Worm (Caenorhabditis elegans) whole organism, young adult: Measurements from ENCODE around the gene srx-113.

Experiments
- B0035.1 ChIP-seq: sonication (generic microtip); optimal IDR thresholded peaks from 2 replicates; lab custom pipeline; 2016; ENCODE audit warnings: missing genetic modification characterization, mild to moderate bottlenecking, missing compliant biosample characterization, missing genotype, missing genetic modification reagents
- B0261.1 ChIP-seq: sonication (generic microtip); optimal IDR thresholded peaks from 2 replicates; lab custom pipeline; 2016; ENCODE audit warnings: mild to moderate bottlenecking, missing genetic modification characterization, moderate library complexity, missing compliant biosample characterization
- F33H1.4 ChIP-seq: fragments of 200-800 bp; sonication (Bioruptor generic); IDR thresholded peaks from 2 replicates; pipeline ENCODE4 v1.3.6; 2022; ENCODE audit warnings: missing genetic modification reagents, missing genetic modification characterization, missing compliant biosample characterization
- F37B4.10 ChIP-seq: fragments of 200-800 bp; sonication (Bioruptor generic); IDR thresholded peaks from 2 replicates; pipeline ENCODE4 v1.3.6; 2022; ENCODE audit warnings: missing genetic modification characterization, missing compliant biosample characterization
- K11D2.4 ChIP-seq: fragments of 200-800 bp; sonication (Bioruptor generic); IDR thresholded peaks from 2 replicates; pipeline ENCODE4 v1.3.6; 2022; ENCODE audit warnings: missing genetic modification reagents, missing genetic modification characterization, missing compliant biosample characterization
- T07F8.4 ChIP-seq: sonication (generic microtip); optimal IDR thresholded peaks from 2 replicates; lab custom pipeline; 2016; ENCODE audit warnings: mild to moderate bottlenecking, missing genetic modification characterization, moderate library complexity, missing compliant biosample characterization
- Y53F4B.3 ChIP-seq: fragments of 200-800 bp; sonication (Bioruptor generic); IDR thresholded peaks from 2 replicates; pipeline ENCODE4 v1.3.6; 2022; ENCODE audit warnings: missing genetic modification reagents, missing genetic modification characterization, missing compliant biosample characterization
- Y67H2A.10 ChIP-seq: fragments of 200-800 bp; sonication (Bioruptor generic); conservative IDR thresholded peaks from 2 replicates; pipeline ENCODE4 v1.3.6; 2022; ENCODE audit warnings: missing genetic modification reagents, missing genetic modification characterization, missing compliant biosample characterization
- Y79H2A.3 ChIP-seq: fragments of 200-800 bp; sonication (Bioruptor generic); conservative IDR thresholded peaks from 2 replicates; pipeline ENCODE4 v1.3.6; 2022; ENCODE audit warnings: missing genetic modification reagents, missing genetic modification characterization, missing compliant biosample characterization
- Y95B8A.8 ChIP-seq: fragments of 200-800 bp; sonication (Bioruptor generic); IDR thresholded peaks from 2 replicates; pipeline ENCODE4 v1.3.6; 2022; ENCODE audit warnings: missing genetic modification reagents, missing genetic modification characterization, missing compliant biosample characterization
- ZK185.1 ChIP-seq: sonication (generic microtip); optimal IDR thresholded peaks from 2 replicates; lab custom pipeline; 2016; ENCODE audit warnings: mild to moderate bottlenecking, missing genetic modification characterization, missing compliant biosample characterization; ENCODE audit not compliant: poor library complexity, severe bottlenecking
- akir-1 ChIP-seq: fragments of 200-800 bp; sonication (Bioruptor generic); optimal IDR thresholded peaks from 2 replicates; lab custom pipeline; 2018; ENCODE audit warnings: mild to moderate bottlenecking, missing genetic modification characterization, moderate library complexity, missing compliant biosample characterization
- ama-1 ChIP-seq, 3 experiments: fragments of 150-350 bp in 1 of 3; sonication (generic microtip) in 2 of 3; optimal IDR thresholded peaks; 2 replicates each; lab custom pipeline; 2014 to 2018; ENCODE audit warnings: missing biosample characterization in 2 of 3, missing genetic modification characterization in 2 of 3, missing genetic modification reagents in 2 of 3
- attf-3 ChIP-seq: fragments of 200-800 bp; sonication (Bioruptor generic); conservative IDR thresholded peaks from 2 replicates; pipeline ENCODE4 v1.3.6; 2022; ENCODE audit warnings: missing genetic modification reagents, missing genetic modification characterization, missing compliant biosample characterization
- bed-1 ChIP-seq: fragments of 200-800 bp; sonication (Bioruptor generic); IDR thresholded peaks from 2 replicates; pipeline ENCODE4 v1.3.6; 2022; ENCODE audit warnings: missing genetic modification reagents, missing genetic modification characterization, missing compliant biosample characterization
- cebp-1 ChIP-seq, 2 experiments: fragments of 200-800 bp in 1 of 2; sonication (Bioruptor generic) in 1 of 2; sonication (generic microtip) in 1 of 2; IDR thresholded peaks in 1 of 2; optimal IDR thresholded peaks in 1 of 2; 2 replicates each; pipeline versions ENCODE4 v1.3.6 to Lab custom; 2017 to 2022; ENCODE audit warnings: missing compliant biosample characterization in 2 of 2, missing genetic modification characterization in 2 of 2, mild to moderate bottlenecking in 1 of 2, missing genetic modification reagents in 1 of 2, moderate library complexity in 1 of 2
- ceh-100 ChIP-seq: fragments of 200-800 bp; sonication (Bioruptor generic); IDR thresholded peaks from 2 replicates; pipeline ENCODE4 v1.3.6; 2022; ENCODE audit warnings: missing genetic modification reagents, missing genetic modification characterization, missing compliant biosample characterization
- die-1 ChIP-seq: sonication (generic microtip); optimal IDR thresholded peaks from 2 replicates; lab custom pipeline; 2016; ENCODE audit warnings: missing genotype, mild to moderate bottlenecking, missing genetic modification characterization, missing compliant biosample characterization
- dpl-1 ChIP-seq: fragments of 150-350 bp; optimal IDR thresholded peaks from 2 replicates; lab custom pipeline; 2014; ENCODE audit warnings: missing biosample characterization, missing genetic modification reagents, missing genetic modification characterization
- efl-1 ChIP-seq: fragments of 150-350 bp; optimal IDR thresholded peaks from 2 replicates; lab custom pipeline; 2014; ENCODE audit warnings: missing biosample characterization, missing genetic modification reagents, missing genetic modification characterization
- egl-18 ChIP-seq: fragments of 200-800 bp; sonication (Bioruptor generic); IDR thresholded peaks from 2 replicates; pipeline ENCODE4 v1.3.6; 2022; ENCODE audit warnings: missing genetic modification reagents, missing genetic modification characterization, missing compliant biosample characterization
- egrh-3 ChIP-seq: fragments of 200-800 bp; sonication (Bioruptor generic); IDR thresholded peaks from 2 replicates; pipeline ENCODE4 v1.3.6; 2022; ENCODE audit warnings: missing genetic modification reagents, missing genetic modification characterization, missing compliant biosample characterization
- ets-4 ChIP-seq: fragments of 200-800 bp; sonication (Bioruptor generic); optimal IDR thresholded peaks from 2 replicates; lab custom pipeline; 2018; ENCODE audit warnings: mild to moderate bottlenecking, missing genetic modification characterization, missing compliant biosample characterization
- fkh-3 ChIP-seq: sonication (generic microtip); optimal IDR thresholded peaks from 2 replicates; lab custom pipeline; 2016; ENCODE audit warnings: mild to moderate bottlenecking, missing genetic modification characterization, missing compliant biosample characterization
- gei-17 ChIP-seq: fragments of 200-800 bp; sonication (Bioruptor generic); optimal IDR thresholded peaks from 2 replicates; lab custom pipeline; 2018; ENCODE audit warnings: mild to moderate bottlenecking, missing genetic modification characterization, missing compliant biosample characterization
- him-1 ChIP-seq: sonication (generic microtip); optimal IDR thresholded peaks from 2 replicates; lab custom pipeline; 2016; ENCODE audit warnings: missing genotype, missing genetic modification reagents, missing genetic modification characterization, missing compliant biosample characterization
- hmg-1.2 ChIP-seq: fragments of 200-800 bp; sonication (Bioruptor generic); IDR thresholded peaks from 2 replicates; pipeline ENCODE4 v1.3.6; 2022; ENCODE audit warnings: missing genetic modification reagents, missing genetic modification characterization, missing compliant biosample characterization
- let-526 ChIP-seq: fragments of 200-800 bp; sonication (Bioruptor generic); IDR thresholded peaks from 2 replicates; pipeline ENCODE4 v1.3.6; 2022; ENCODE audit warnings: missing genetic modification reagents, missing genetic modification characterization, missing compliant biosample characterization
- let-607 ChIP-seq, 2 experiments: fragments of 200-800 bp in 1 of 2; sonication (Bioruptor generic) in 1 of 2; sonication (generic microtip) in 1 of 2; optimal IDR thresholded peaks; 2 replicates each; lab custom pipeline; 2016 to 2018; ENCODE audit warnings: mild to moderate bottlenecking in 2 of 2, missing compliant biosample characterization in 2 of 2, missing genetic modification characterization in 2 of 2, moderate library complexity in 2 of 2, missing genotype in 1 of 2
- lin-54 ChIP-seq: fragments of 200-800 bp; sonication (Bioruptor generic); optimal IDR thresholded peaks from 2 replicates; lab custom pipeline; 2018; ENCODE audit warnings: mild to moderate bottlenecking, missing genetic modification characterization, missing compliant biosample characterization
- lir-1 ChIP-seq: fragments of 200-800 bp; sonication (Bioruptor generic); conservative IDR thresholded peaks from 2 replicates; pipeline ENCODE4 v1.3.6; 2022; ENCODE audit warnings: missing genetic modification reagents, missing genetic modification characterization, missing compliant biosample characterization
- lsl-1 ChIP-seq: fragments of 200-800 bp; sonication (Bioruptor generic); optimal IDR thresholded peaks from 2 replicates; lab custom pipeline; 2018; ENCODE audit warnings: mild to moderate bottlenecking, missing genetic modification characterization, moderate library complexity, missing compliant biosample characterization
- madf-3 ChIP-seq: fragments of 200-800 bp; sonication (Bioruptor generic); IDR thresholded peaks from 2 replicates; pipeline ENCODE4 v1.3.6; 2022; ENCODE audit warnings: missing genetic modification reagents, missing genetic modification characterization, missing compliant biosample characterization
- nfya-2 ChIP-seq: fragments of 200-800 bp; sonication (Bioruptor generic); IDR thresholded peaks from 2 replicates; pipeline ENCODE4 v1.3.6; 2022; ENCODE audit warnings: missing genetic modification reagents, missing genetic modification characterization, missing compliant biosample characterization
- nfyb-1 ChIP-seq: fragments of 200-800 bp; sonication (Bioruptor generic); IDR thresholded peaks from 2 replicates; pipeline ENCODE4 v1.3.6; 2022; ENCODE audit warnings: missing genetic modification reagents, missing genetic modification characterization, missing compliant biosample characterization
- nhr-27 ChIP-seq: fragments of 200-800 bp; sonication (Bioruptor generic); optimal IDR thresholded peaks from 2 replicates; lab custom pipeline; 2018; ENCODE audit warnings: mild to moderate bottlenecking, missing genetic modification characterization, moderate library complexity, missing compliant biosample characterization
- nhr-90 ChIP-seq: sonication (generic microtip); optimal IDR thresholded peaks from 2 replicates; lab custom pipeline; 2016; ENCODE audit warnings: missing genotype, mild to moderate bottlenecking, missing genetic modification characterization, missing compliant biosample characterization
- rcor-1 ChIP-seq: fragments of 200-800 bp; sonication (Bioruptor generic); IDR thresholded peaks from 2 replicates; pipeline ENCODE4 v1.3.6; 2022; ENCODE audit warnings: missing genetic modification reagents, missing genetic modification characterization, missing compliant biosample characterization
- repo-1 ChIP-seq: sonication (generic microtip); optimal IDR thresholded peaks from 2 replicates; lab custom pipeline; 2017; ENCODE audit warnings: mild to moderate bottlenecking, missing genetic modification characterization, missing compliant biosample characterization
- rpc-1 ChIP-seq, 2 experiments: fragments of 150-350 bp in 1 of 2; sonication (generic microtip) in 1 of 2; optimal IDR thresholded peaks; 2 replicates each; lab custom pipeline; 2014 to 2018; ENCODE audit warnings: missing biosample characterization in 1 of 2, missing genetic modification characterization in 1 of 2, missing genetic modification reagents in 1 of 2, missing genotype in 1 of 2
- sea-2 ChIP-seq: fragments of 200-800 bp; sonication (Bioruptor generic); IDR thresholded peaks from 2 replicates; pipeline ENCODE4 v1.3.6; 2022; ENCODE audit warnings: missing genetic modification characterization, missing compliant biosample characterization
- snpc-4 ChIP-seq, 5 experiments: fragments of 150-350 bp in 1 of 5; sonication (generic microtip) in 4 of 5; optimal IDR thresholded peaks; 2 replicates each; lab custom pipeline; 2014 to 2018; ENCODE audit warnings: missing genetic modification characterization in 5 of 5, missing biosample characterization in 3 of 5, antibody characterized with exemption in 2 of 5, mild to moderate bottlenecking in 2 of 5, missing compliant biosample characterization in 2 of 5, missing genotype in 2 of 5, moderate library complexity in 2 of 5, missing genetic modification reagents in 1 of 5
- tbx-9 ChIP-seq: sonication (generic microtip); optimal IDR thresholded peaks from 2 replicates; lab custom pipeline; 2016; ENCODE audit warnings: borderline replicate concordance, missing genetic modification characterization, inconsistent platforms, missing compliant biosample characterization
- xnd-1 ChIP-seq: sonication (generic microtip); optimal IDR thresholded peaks from 2 replicates; lab custom pipeline; 2016; ENCODE audit warnings: missing genotype, missing genetic modification reagents, missing genetic modification characterization, missing compliant biosample characterization
- zim-3 ChIP-seq: sonication (generic microtip); optimal IDR thresholded peaks from 2 replicates; lab custom pipeline; 2017; ENCODE audit warnings: mild to moderate bottlenecking, missing genetic modification characterization, moderate library complexity, missing compliant biosample characterization
- ztf-25 ChIP-seq: fragments of 200-800 bp; sonication (Bioruptor generic); IDR thresholded peaks from 2 replicates; pipeline ENCODE4 v1.3.6; 2022; ENCODE audit warnings: missing genetic modification reagents, missing genetic modification characterization, missing compliant biosample characterization

Gene srx-113

DNA sequence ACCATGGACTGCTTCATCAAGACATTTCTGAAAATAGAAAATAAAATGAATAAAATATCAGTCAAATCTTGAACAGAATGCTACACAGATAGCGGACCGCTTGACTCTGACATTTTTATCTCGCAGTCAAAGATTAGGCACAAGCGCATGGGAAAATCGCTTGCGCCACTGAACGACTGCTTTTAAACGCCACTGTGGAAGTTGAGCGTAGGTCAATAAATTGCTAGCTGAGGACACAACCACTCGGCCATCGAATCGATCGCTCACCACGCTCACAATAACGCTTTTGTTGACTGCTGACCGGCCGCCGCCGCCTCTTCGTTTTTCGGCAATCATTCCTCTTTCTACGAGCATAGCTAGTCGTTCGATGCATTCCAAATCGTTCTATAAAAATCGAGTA lies 35.2 kb downstream of the srx-113 start (continued):
- TF ChIP-seq F37B4.10 (no peak), B0035.1 (tag; lab: Kevin White, UChicago) (peak; percentile 68), akir-1 (GFP tag; lab: Kevin White, UChicago) (no peak), lsl-1 (GFP tag; lab: Kevin White, UChicago) (peak; percentile 27), madf-3 (GFP tag; lab: Robert Waterston, UW) (no peak), T07F8.4 (tag; lab: Kevin White, UChicago) (peak; percentile 56), nfya-2 (GFP tag; lab: Robert Waterston, UW) (no peak), xnd-1 (tag; lab: Kevin White, UChicago) (no peak), repo-1 (tag; lab: Kevin White, UChicago) (peak; percentile 73), nhr-90 (tag; lab: Kevin White, UChicago) (peak; percentile 90), egrh-3 (no peak), cebp-1 (GFP tag; IDR thresholded peaks at IDR 0.05; lab: Robert Waterston, UW) (no peak), cebp-1 (tag; optimal IDR thresholded peaks at IDR 0.05; lab: Kevin White, UChicago) (peak; percentile 58), nhr-27 (tag; lab: Kevin White, UChicago) (no peak), tbx-9 (no peak), Y79H2A.3 (GFP tag; lab: Robert Waterston, UW) (0 out of 2 replicates have a peak, but pooled peaks have one; percentile 15), dpl-1 (no peak), gei-17 (GFP tag; lab: Kevin White, UChicago) (no peak), attf-3 (GFP tag; lab: Robert Waterston, UW) (peak; percentile 52; the same call in 1 of the 2 replicates), sea-2 (GFP tag; lab: Robert Waterston, UW) (no peak), egl-18 (GFP tag; lab: Robert Waterston, UW) (no peak), K11D2.4 (no peak), him-1 (tag; lab: Kevin White, UChicago) (no peak), ztf-25 (GFP tag; lab: Robert Waterston, UW) (0 out of 2 replicates have a peak, but pooled peaks have one; percentile 15), zim-3 (tag; lab: Kevin White, UChicago) (no peak), ZK185.1 (peak; percentile 84), efl-1 (GFP tag; lab: Kevin White, UChicago) (no peak), die-1 (tag; lab: Kevin White, UChicago) (peak; percentile 79), let-607 (tag; optimal IDR thresholded peaks at IDR 0.05; lab: Kevin White, UChicago) (peak; percentile 6 to 48), ceh-100 (GFP tag; lab: Robert Waterston, UW) (no peak), ama-1 (optimal IDR thresholded peaks at IDR 0.05; lab: Kevin White, UChicago) (no peak), ama-1 (GFP tag; optimal IDR thresholded peaks at IDR 0.05; lab: Kevin White, UChicago) (peak; percentile 53 to 59), hmg-1.2 (GFP tag; lab: Robert Waterston, UW) (peak; percentile 40; the same call in 1 of the 2 replicates), lin-54 (peak; percentile 61), rpc-1 (optimal IDR thresholded peaks at IDR 0.05; lab: Kevin White, UChicago) (peak; percentile 64), rpc-1 (tag; optimal IDR thresholded peaks at IDR 0.05; lab: Kevin White, UChicago) (peak; percentile 78), fkh-3 (tag; lab: Kevin White, UChicago) (no peak), nfyb-1 (GFP tag; lab: Robert Waterston, UW) (peak; percentile 75; the same call in 1 of the 2 replicates), B0261.1 (peak; percentile 74), lir-1 (GFP tag; lab: Robert Waterston, UW) (no peak), ets-4 (GFP tag; lab: Kevin White, UChicago) (no peak), bed-1 (no peak), snpc-4 (GFP tag; optimal IDR thresholded peaks at IDR 0.05; lab: Kevin White, UChicago) (peak; percentile 40), snpc-4 (tag; optimal IDR thresholded peaks at IDR 0.05; lab: Kevin White, UChicago) (peak in 3 of 4 experiments; percentile 16 to 62 (median 59)), Y53F4B.3 (no peak), F33H1.4 (GFP tag; lab: Robert Waterston, UW) (no peak), Y67H2A.10 (GFP tag; lab: Robert Waterston, UW) (no peak), rcor-1 (GFP tag; lab: Robert Waterston, UW) (no peak), Y95B8A.8 (GFP tag; lab: Robert Waterston, UW) (0 out of 2 replicates have a peak, but pooled peaks have one; percentile 27), let-526 (GFP tag; lab: Robert Waterston, UW) (no peak)
